Fruit fly (Drosophila melanogaster) whole organism, prepupa: ENCODE results near the gene Pdss2.

Experiments
- CG4318 ChIP-seq: fragments of 200-800 bp; sonication (Bioruptor generic); optimal IDR thresholded peaks from 3 replicates; lab custom pipeline; 2017; ENCODE audit warnings: missing biosample characterization, mild to moderate bottlenecking, missing genetic modification characterization
- CG6276 ChIP-seq: fragments of 200-800 bp; sonication (Bioruptor generic); optimal IDR thresholded peaks from 2 replicates; lab custom pipeline; 2017; ENCODE audit warnings: missing biosample characterization, mild to moderate bottlenecking, missing genetic modification characterization
- CG6854 ChIP-seq: fragments of 200-800 bp; sonication (Bioruptor generic); optimal IDR thresholded peaks from 2 replicates; lab custom pipeline; 2017; ENCODE audit warnings: missing biosample characterization, mild to moderate bottlenecking, missing genetic modification characterization
- Eip75B ChIP-seq: fragments of 200-800 bp; sonication (Bioruptor generic); optimal IDR thresholded peaks from 3 replicates; lab custom pipeline; 2016; ENCODE audit warnings: missing biosample characterization, missing genetic modification characterization
- OdsH ChIP-seq: fragments of 200-800 bp; sonication (Bioruptor generic); optimal IDR thresholded peaks from 3 replicates; lab custom pipeline; 2016; ENCODE audit warnings: missing biosample characterization, missing genetic modification characterization
- Sox14 ChIP-seq: fragments of 200-800 bp; sonication (Bioruptor generic); optimal IDR thresholded peaks from 3 replicates; lab custom pipeline; 2016; ENCODE audit warnings: missing biosample characterization, missing genetic modification characterization
- lz ChIP-seq: fragments of 200-800 bp; sonication (Bioruptor generic); optimal IDR thresholded peaks from 3 replicates; lab custom pipeline; 2016; ENCODE audit warnings: missing biosample characterization, missing genetic modification characterization
- spab ChIP-seq: fragments of 200-800 bp; sonication (Bioruptor generic); optimal IDR thresholded peaks from 2 replicates; lab custom pipeline; 2017; ENCODE audit warnings: missing biosample characterization, mild to moderate bottlenecking, missing genetic modification characterization, missing genetic modification reagents
- svp ChIP-seq: fragments of 200-800 bp; sonication (Bioruptor generic); peaks from one replicate; lab custom pipeline; 2016; ENCODE audit warnings: missing biosample characterization, missing genetic modification characterization
- topi ChIP-seq: fragments of 200-800 bp; sonication (Bioruptor generic); optimal IDR thresholded peaks from 3 replicates; lab custom pipeline; 2016; ENCODE audit warnings: missing biosample characterization, missing genetic modification characterization

DNA sequence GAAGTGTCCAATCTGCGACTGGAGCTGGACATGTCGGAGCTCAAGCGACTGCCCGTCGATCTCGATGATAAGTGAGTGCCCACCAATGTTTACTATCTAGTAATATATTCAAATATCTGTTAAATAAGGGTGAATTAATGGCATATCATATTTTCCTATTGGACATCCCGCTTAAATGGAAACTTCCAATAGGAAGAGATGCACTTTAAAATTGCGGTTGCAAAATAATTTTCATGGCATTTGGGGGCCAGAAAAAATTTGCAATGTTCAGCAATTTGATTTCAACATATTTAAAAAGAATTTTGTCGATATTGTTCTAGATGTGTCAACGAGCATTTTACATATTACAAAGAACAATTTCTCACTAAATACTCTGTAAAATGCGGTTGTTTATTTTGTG, 7.5 kb downstream of the Pdss2 start:
- no peak for TF ChIP-seq Eip75B
- TF ChIP-seq lz (GFP tag; lab: Kevin White, UChicago): no peak
- no peak for TF ChIP-seq CG4318
- no peak for TF ChIP-seq CG6276 (GFP tag; lab: Kevin White, UChicago)
- TF ChIP-seq OdsH: no peak
- no peak for TF ChIP-seq svp (GFP tag; lab: Kevin White, UChicago)
- no peak for TF ChIP-seq spab (GFP tag; lab: Kevin White, UChicago)
- no peak for TF ChIP-seq topi (GFP tag; lab: Kevin White, UChicago)
- TF ChIP-seq CG6854 (GFP tag; lab: Kevin White, UChicago): no peak
- TF ChIP-seq Sox14 (GFP tag; lab: Kevin White, UChicago): no peak
